Worm (Caenorhabditis elegans) whole organism, L1 larva: Measurements from ENCODE around the gene cbd-1.

ENCODE experiments used
- fkh-10 ChIP-seq: sonication (generic microtip); optimal IDR thresholded peaks from 2 replicates; lab custom pipeline; 2017; ENCODE audit warnings: missing biosample characterization, missing genetic modification reagents, missing genetic modification characterization
- isw-1 ChIP-seq: fragments of 200-800 bp; sonication (Bioruptor generic); IDR thresholded peaks from 2 replicates; pipeline ENCODE4 v1.3.6; 2022; ENCODE audit warnings: missing genetic modification characterization, missing compliant biosample characterization
- nhr-28 ChIP-seq: fragments of 150-350 bp; optimal IDR thresholded peaks from 2 replicates; lab custom pipeline; 2014; ENCODE audit warnings: missing biosample characterization, missing genetic modification characterization
- tbx-2 ChIP-seq: sonication (generic microtip); optimal IDR thresholded peaks from 2 replicates; lab custom pipeline; 2016; ENCODE audit warnings: missing genetic modification characterization, missing compliant biosample characterization

- TF ChIP-seq tbx-2 (tag; lab: Kevin White, UChicago) (no peak), nhr-28 (tag; lab: Kevin White, UChicago) (no peak), isw-1 (GFP tag; lab: Robert Waterston, UW) (no peak), fkh-10 (no peak)
Observed at ce11 chrIV:11410084-11410483, 37.3 kb downstream of the cbd-1 start, which contains the start of gene gfat-2.
